Fruit fly (Drosophila melanogaster) whole organism, pupa: ENCODE results near the gene Dnaaf4.

Experiments
- CG10348 ChIP-seq: fragments of 200-800 bp; sonication (Bioruptor generic); IDR thresholded peaks from 2 replicates; pipeline ENCODE4 v1.3.6; 2022; ENCODE audit warnings: missing biosample characterization, missing genetic modification characterization
- CG12605 ChIP-seq: fragments of 200-800 bp; sonication (Bioruptor generic); IDR thresholded peaks from 2 replicates; pipeline ENCODE4 v1.3.6; 2022; ENCODE audit warnings: missing biosample characterization, missing genetic modification characterization
- CG13204 ChIP-seq: fragments of 200-800 bp; sonication (Bioruptor generic); optimal IDR thresholded peaks from 2 replicates; lab custom pipeline; 2018; ENCODE audit warnings: missing biosample characterization, mild to moderate bottlenecking, missing genetic modification characterization, moderate library complexity
- CG14655 ChIP-seq: fragments of 200-800 bp; sonication (Bioruptor generic); optimal IDR thresholded peaks from 3 replicates; lab custom pipeline; 2017; ENCODE audit warnings: mild to moderate bottlenecking, missing biosample characterization, missing genetic modification reagents, missing genetic modification characterization
- CG15710 ChIP-seq: fragments of 200-800 bp; sonication (Bioruptor generic); optimal IDR thresholded peaks from 2 replicates; lab custom pipeline; 2018; ENCODE audit warnings: missing biosample characterization, mild to moderate bottlenecking, missing genetic modification characterization, moderate library complexity
- CG17806 ChIP-seq: fragments of 200-800 bp; sonication (Bioruptor generic); optimal IDR thresholded peaks from 2 replicates; lab custom pipeline; 2018; ENCODE audit warnings: missing biosample characterization, mild to moderate bottlenecking, missing genetic modification characterization, moderate library complexity
- CG32121 ChIP-seq: fragments of 200-800 bp; sonication (Bioruptor generic); IDR thresholded peaks from 2 replicates; pipeline ENCODE4 v1.3.6; 2022; ENCODE audit warnings: missing biosample characterization, missing genetic modification characterization
- CG34367 ChIP-seq: fragments of 200-800 bp; sonication (Bioruptor generic); optimal IDR thresholded peaks from 2 replicates; lab custom pipeline; 2018; ENCODE audit warnings: missing biosample characterization, mild to moderate bottlenecking, missing genetic modification characterization
- CG4496 ChIP-seq: fragments of 200-800 bp; sonication (Bioruptor generic); IDR thresholded peaks from 3 replicates; pipeline ENCODE4 v1.3.6; 2022; ENCODE audit warnings: missing biosample characterization, missing genetic modification characterization
- CG8159 ChIP-seq: fragments of 200-800 bp; sonication (Bioruptor generic); optimal IDR thresholded peaks from 3 replicates; lab custom pipeline; 2018; ENCODE audit warnings: missing biosample characterization, mild to moderate bottlenecking, missing genetic modification characterization, moderate library complexity
- CG8301 ChIP-seq: fragments of 200-800 bp; sonication (Bioruptor generic); optimal IDR thresholded peaks from 2 replicates; lab custom pipeline; 2018; ENCODE audit warnings: missing biosample characterization, mild to moderate bottlenecking, missing genetic modification characterization
- CG9948 ChIP-seq: fragments of 200-800 bp; sonication (Bioruptor generic); optimal IDR thresholded peaks from 2 replicates; lab custom pipeline; 2018; ENCODE audit warnings: missing biosample characterization, mild to moderate bottlenecking, missing genetic modification characterization, moderate library complexity
- D1 ChIP-seq: fragments of 200-800 bp; sonication (Bioruptor generic); optimal IDR thresholded peaks from 2 replicates; lab custom pipeline; 2018; ENCODE audit warnings: missing biosample characterization, mild to moderate bottlenecking, missing genetic modification characterization, moderate library complexity
- EcR ChIP-seq: fragments of 200-800 bp; sonication (Bioruptor generic); optimal IDR thresholded peaks from 3 replicates; lab custom pipeline; 2019; ENCODE audit warnings: missing biosample characterization, missing genetic modification characterization, mild to moderate bottlenecking, moderate library complexity, missing genetic modification reagents
- Ets98B ChIP-seq: fragments of 200-800 bp; sonication (Bioruptor generic); IDR thresholded peaks from 2 replicates; pipeline ENCODE4 v1.3.6; 2022; ENCODE audit warnings: missing biosample characterization, missing genetic modification characterization
- Pif1A ChIP-seq: fragments of 200-800 bp; sonication (Bioruptor generic); optimal IDR thresholded peaks from 3 replicates; lab custom pipeline; 2016; ENCODE audit warnings: missing biosample characterization, missing genetic modification characterization
- Pif1B ChIP-seq: fragments of 200-800 bp; sonication (Bioruptor generic); optimal IDR thresholded peaks from 3 replicates; lab custom pipeline; 2016; ENCODE audit warnings: missing biosample characterization, missing genetic modification characterization
- Snoo ChIP-seq: fragments of 200-800 bp; sonication (Bioruptor generic); optimal IDR thresholded peaks from 3 replicates; lab custom pipeline; 2017; ENCODE audit warnings: missing biosample characterization, mild to moderate bottlenecking, missing genetic modification characterization, inconsistent platforms
- fd96Ca ChIP-seq: fragments of 200-800 bp; sonication (Bioruptor generic); IDR thresholded peaks from 3 replicates; pipeline ENCODE4 v1.3.6; 2022; ENCODE audit warnings: missing biosample characterization, missing genetic modification characterization
- gl ChIP-seq: fragments of 200-800 bp; sonication (Bioruptor generic); optimal IDR thresholded peaks from 2 replicates; lab custom pipeline; 2018; ENCODE audit warnings: missing biosample characterization, mild to moderate bottlenecking, missing genetic modification characterization
- rn ChIP-seq: fragments of 200-800 bp; sonication (Bioruptor generic); IDR thresholded peaks from 2 replicates; pipeline ENCODE4 v1.3.6; 2022; ENCODE audit warnings: missing biosample characterization, missing genetic modification characterization

Dnaaf4 gene

DNA sequence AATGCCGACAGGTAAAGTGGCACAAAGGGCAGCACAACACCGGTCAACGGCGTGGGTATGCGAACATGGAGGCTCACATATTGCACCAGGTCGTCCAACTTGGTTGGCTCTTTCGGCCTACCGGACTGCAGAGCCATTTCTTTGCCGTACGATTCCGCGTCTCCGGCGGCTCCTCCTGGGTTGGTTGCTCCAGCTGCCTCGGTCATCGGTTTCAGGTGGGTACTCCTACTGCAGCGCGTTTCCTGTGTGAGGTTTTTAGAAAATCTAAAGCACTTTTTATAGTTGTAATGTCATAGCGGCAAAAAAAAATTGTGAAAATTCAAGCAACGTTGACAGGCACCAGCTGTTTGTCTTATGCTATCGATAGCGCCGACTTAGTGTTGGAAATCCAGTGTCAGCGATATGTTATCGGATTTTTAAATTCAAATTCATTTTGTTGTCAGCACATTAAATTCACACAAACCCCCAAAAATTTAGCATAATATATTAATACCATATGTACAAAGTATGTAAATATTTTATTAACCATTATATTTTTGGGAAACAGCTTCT lies 1.5 kb downstream of the Dnaaf4 start, which contains the start of gene CG6230:
TSS of gene CG6230 (minus strand) at position 354 of the 552 bp plus-strand sequence.
- no peak for TF ChIP-seq CG17806
- TF ChIP-seq CG32121: no peak
- TF ChIP-seq CG15710: no peak
- TF ChIP-seq CG9948 (tag; lab: Kevin White, UChicago): no peak
- no peak for TF ChIP-seq gl (tag; lab: Kevin White, UChicago)
- TF ChIP-seq rn: no peak
- TF ChIP-seq CG10348 (GFP tag; lab: Robert Waterston, UW): no peak
- no peak for TF ChIP-seq Snoo (tag; lab: Kevin White, UChicago)
- no peak for TF ChIP-seq CG4496 (GFP tag; lab: Robert Waterston, UW)
- no peak for TF ChIP-seq CG34367 (tag; lab: Kevin White, UChicago)
- no peak for TF ChIP-seq Ets98B (GFP tag; lab: Robert Waterston, UW)

DNA sequence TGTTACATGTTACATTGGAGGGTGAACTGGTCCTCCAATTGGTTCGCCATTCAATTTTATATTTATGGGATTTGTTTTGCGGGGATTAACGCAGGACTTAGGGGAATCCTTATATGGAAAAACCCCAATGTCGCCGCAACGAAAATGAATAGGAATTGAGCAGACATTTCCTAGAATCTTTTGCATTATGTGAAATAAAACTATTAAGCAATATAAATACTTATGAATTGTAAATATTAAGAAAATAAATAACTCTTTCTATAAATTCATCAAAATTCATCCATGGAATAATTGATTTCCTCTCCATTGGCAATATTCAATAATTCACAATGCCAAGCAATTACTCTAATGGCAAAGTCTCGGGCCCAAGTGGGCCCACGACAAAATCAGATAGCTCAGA lies 7.8 kb downstream of the Dnaaf4 start, which contains the start of gene Gr32a:
TSS of gene Gr32a (plus strand) at position 301 of the 400 bp plus-strand sequence.
- TF ChIP-seq CG12605 (GFP tag; lab: Robert Waterston, UW) (no peak), Pif1A (GFP tag; lab: Kevin White, UChicago) (no peak), Snoo (tag; lab: Kevin White, UChicago) (no peak), EcR (no peak), CG10348 (GFP tag; lab: Robert Waterston, UW) (no peak), CG14655 (GFP tag; lab: Kevin White, UChicago) (no peak), CG4496 (GFP tag; lab: Robert Waterston, UW) (no peak), CG8301 (tag; lab: Kevin White, UChicago) (no peak), CG15710 (no peak), D1 (tag; lab: Kevin White, UChicago) (no peak), CG8159 (tag; lab: Kevin White, UChicago) (no peak), CG34367 (tag; lab: Kevin White, UChicago) (no peak)

DNA sequence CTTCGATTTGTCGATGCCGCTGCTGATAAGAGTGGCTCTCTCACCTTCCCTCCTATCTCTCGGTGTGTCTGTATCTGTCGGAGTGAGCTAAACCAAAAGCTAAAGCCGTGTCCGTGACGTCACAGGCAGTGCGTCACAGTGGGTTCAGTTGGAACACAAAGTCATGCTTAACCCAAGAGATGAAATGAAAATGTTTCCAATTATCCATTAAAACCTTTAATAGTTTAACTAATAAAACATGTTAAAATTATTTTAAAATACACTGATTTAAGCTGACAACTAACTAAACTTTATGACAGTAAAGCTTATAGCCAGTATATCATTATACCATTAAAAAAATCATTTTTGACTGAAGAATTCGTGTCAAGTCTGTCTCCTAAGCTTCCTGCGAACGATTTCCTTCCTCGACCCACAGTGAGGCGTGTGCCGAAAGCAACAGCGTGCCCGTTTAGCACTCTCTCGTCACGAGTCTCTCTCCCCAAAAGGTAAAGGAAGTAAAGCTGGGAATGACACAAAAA lies 8.4 kb downstream of the Dnaaf4 start, which contains the start of gene Idua:
TSS of gene Idua (minus strand) at position 51 of the 518 bp plus-strand sequence.
- TF ChIP-seq Snoo (tag; lab: Kevin White, UChicago) (peak; percentile 70), CG4496 (GFP tag; lab: Robert Waterston, UW) (0 out of 3 replicates have a peak, but pooled peaks have one; percentile 29), CG34367 (tag; lab: Kevin White, UChicago) (peak; percentile 63), CG17806 (peak; percentile 55), Ets98B (GFP tag; lab: Robert Waterston, UW) (no peak; the same call in 1 of the 2 replicates), D1 (tag; lab: Kevin White, UChicago) (no peak), fd96Ca (0 out of 3 replicates have a peak, but pooled peaks have one; percentile 30), Pif1A (GFP tag; lab: Kevin White, UChicago) (no peak), CG15710 (peak; percentile 83), CG8159 (tag; lab: Kevin White, UChicago) (peak; percentile 75), gl (tag; lab: Kevin White, UChicago) (peak; percentile 18), CG9948 (tag; lab: Kevin White, UChicago) (peak; percentile 71), CG32121 (peak; percentile 67; the same call in 1 of the 2 replicates)

DNA sequence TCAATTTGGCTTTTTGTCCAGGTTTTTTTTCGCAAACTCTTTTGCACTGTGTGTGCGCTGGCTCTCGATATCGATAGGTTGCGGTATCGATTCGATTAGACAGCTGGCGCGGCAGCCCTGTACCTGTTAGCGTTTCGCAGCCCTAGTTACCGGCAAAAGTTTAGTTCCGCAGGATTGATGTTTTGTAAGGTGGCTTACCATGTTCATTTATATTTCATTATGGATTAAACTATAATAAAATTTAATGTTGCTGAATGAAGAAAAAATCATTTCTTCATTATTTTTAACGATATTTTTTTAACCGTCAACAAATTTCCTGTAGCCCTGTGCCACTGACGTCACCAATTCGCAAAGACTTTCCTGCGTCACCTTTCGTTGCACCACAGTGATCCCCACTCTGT lies 15.0 kb downstream of the Dnaaf4 start, which contains the start of gene Reps:
TSS of gene Reps (minus strand) at position 84 of the 401 bp plus-strand sequence.
- TF ChIP-seq EcR (peak; percentile 51), CG14655 (GFP tag; lab: Kevin White, UChicago) (peak; percentile 98), gl (tag; lab: Kevin White, UChicago) (peak; percentile 92), Pif1B (GFP tag; lab: Kevin White, UChicago) (peak; percentile 96), CG4496 (GFP tag; lab: Robert Waterston, UW) (peak; percentile 99), CG13204 (GFP tag; lab: Kevin White, UChicago) (no peak), D1 (tag; lab: Kevin White, UChicago) (no peak), CG8301 (tag; lab: Kevin White, UChicago) (peak; percentile 97), CG12605 (GFP tag; lab: Robert Waterston, UW) (peak; percentile 96), rn (peak; percentile 98), CG32121 (peak; percentile 98), CG9948 (tag; lab: Kevin White, UChicago) (peak; percentile 98), CG15710 (peak; percentile 98), CG34367 (tag; lab: Kevin White, UChicago) (peak; percentile 98), fd96Ca (peak; percentile 99), CG8159 (tag; lab: Kevin White, UChicago) (peak; percentile 98), Snoo (tag; lab: Kevin White, UChicago) (peak; percentile 98), Pif1A (GFP tag; lab: Kevin White, UChicago) (peak; percentile 97), Ets98B (GFP tag; lab: Robert Waterston, UW) (peak; percentile 98), CG17806 (peak; percentile 98), CG10348 (GFP tag; lab: Robert Waterston, UW) (peak; percentile 96)

DNA sequence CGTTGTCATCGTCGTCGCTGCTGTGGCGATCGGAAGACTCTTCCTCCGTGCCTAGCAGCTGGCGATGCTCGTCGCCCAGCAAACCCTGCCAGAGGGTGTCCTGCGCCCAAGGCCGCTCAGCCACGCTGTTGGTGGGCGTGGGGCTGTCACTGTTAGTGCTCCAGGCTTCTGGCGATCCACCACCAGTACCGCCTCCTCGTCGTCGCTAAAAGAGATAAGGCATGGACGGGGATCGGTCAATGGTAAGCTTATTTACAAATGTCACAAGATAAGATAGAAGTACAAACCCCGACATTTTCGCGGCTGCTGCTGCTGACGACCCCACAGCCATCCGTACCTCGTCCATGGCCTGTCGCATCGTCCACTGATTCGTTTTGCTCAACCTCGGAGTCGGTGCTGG lies 16.2 kb downstream of the Dnaaf4 start:
- no peak for TF ChIP-seq CG8159 (tag; lab: Kevin White, UChicago)
- TF ChIP-seq fd96Ca: 0 out of 3 replicates have a peak, but pooled peaks have one; percentile 35
- TF ChIP-seq, all 21 proteins: peak for 1
